Worm (Caenorhabditis elegans) whole organism, early embryonic: ENCODE data around the gene K09A11.1.

Experiments used
- F13C5.2 ChIP-seq: sonication (generic microtip); optimal IDR thresholded peaks from 2 replicates; lab custom pipeline; 2017; ENCODE audit warnings: mild to moderate bottlenecking, missing genetic modification characterization, inconsistent platforms, missing compliant biosample characterization
- ama-1 ChIP-seq: fragments of 150-350 bp; optimal IDR thresholded peaks from 2 replicates; lab custom pipeline; 2014
- flt-1 ChIP-seq: fragments of 200-800 bp; sonication (Bioruptor generic); IDR thresholded peaks from 2 replicates; pipeline ENCODE4 v1.3.6; 2022; ENCODE audit warnings: missing genetic modification characterization, missing compliant biosample characterization
- pes-1 ChIP-seq: fragments of 200-800 bp; sonication (Bioruptor generic); IDR thresholded peaks from 2 replicates; pipeline ENCODE4 v1.3.6; 2022; ENCODE audit warnings: missing genetic modification reagents, missing genetic modification characterization, missing compliant biosample characterization
- tbx-11 ChIP-seq: fragments of 200-800 bp; sonication (Bioruptor generic); IDR thresholded peaks from 2 replicates; pipeline ENCODE4 v1.3.6; 2022; ENCODE audit warnings: missing genetic modification characterization, missing compliant biosample characterization

DNA sequence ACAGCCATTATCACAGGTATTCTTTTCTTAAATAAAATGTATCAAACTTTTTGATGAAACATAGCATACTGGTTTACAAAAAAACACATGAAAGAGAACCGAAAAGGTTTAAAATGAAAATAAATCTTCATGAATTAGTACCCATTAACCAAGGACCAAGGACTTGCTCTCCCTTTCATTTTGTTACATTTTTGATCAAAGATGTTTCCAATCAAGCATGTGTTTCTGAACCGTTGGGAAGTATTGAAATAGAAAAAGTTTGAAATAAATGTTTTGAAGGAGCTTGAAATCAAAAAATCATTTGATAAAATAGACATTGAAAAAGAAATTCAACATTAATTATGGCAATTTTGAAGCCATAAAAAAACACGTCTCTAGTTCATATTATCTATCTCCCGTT, 49.8 kb upstream of the K09A11.1 start:
- TF ChIP-seq pes-1 = no peak
- TF ChIP-seq flt-1 (GFP tag; lab: Robert Waterston, UW) = no peak
- no peak for TF ChIP-seq tbx-11 (GFP tag; lab: Robert Waterston, UW)
- no peak for TF ChIP-seq F13C5.2 (tag; lab: Kevin White, UChicago)
- TF ChIP-seq ama-1 = no peak
